Fruit fly (Drosophila melanogaster): ENCODE measurements around the gene CG11760.

CG11760 gene

dm6 chr3R:8746354-8746753 lies 27.4 kb downstream of the CG11760 start (continued):
- peak; percentile 71 for TF ChIP-seq CG8924 (tag; optimal IDR thresholded peaks at IDR 0.05)
- TF ChIP-seq pum (GFP tag; optimal IDR thresholded peaks at IDR 0.05), result no peak
- TF ChIP-seq CG11456 (GFP tag; IDR thresholded peaks at IDR 0.05), result no peak
- TF ChIP-seq kah (GFP tag; optimal IDR thresholded peaks at IDR 0.05), result no peak
- TF ChIP-seq da (GFP tag; optimal IDR thresholded peaks at IDR 0.05), result no peak
- no peak for TF ChIP-seq nerfin-1 (tag; optimal IDR thresholded peaks at IDR 0.05)
- peak; percentile 58 for TF ChIP-seq lilli (GFP tag; optimal IDR thresholded peaks at IDR 0.05)
- peak; percentile 72 for TF ChIP-seq HLH3B (GFP tag; IDR thresholded peaks at IDR 0.05)
- TF ChIP-seq CG43689 (GFP tag; IDR thresholded peaks at IDR 0.05), result 0 out of 2 replicates have a peak, but pooled peaks have one; percentile 34
- TF ChIP-seq CG7271 (tag; optimal IDR thresholded peaks at IDR 0.05), result peak; percentile 88
- TF ChIP-seq Max (GFP tag; optimal IDR thresholded peaks at IDR 0.05), result peak; percentile 65
- peak; percentile 16 for TF ChIP-seq NfI (GFP tag; optimal IDR thresholded peaks at IDR 0.05)
- TF ChIP-seq CG1024 (GFP tag; IDR thresholded peaks at IDR 0.05), result peak; percentile 42; the same call in 1 of the 2 replicates
- TF ChIP-seq pfk (GFP tag; optimal IDR thresholded peaks at IDR 0.05), result no peak
- no peak for TF ChIP-seq bigmax (GFP tag; optimal IDR thresholded peaks at IDR 0.05)
- TF ChIP-seq nau (GFP tag; optimal IDR thresholded peaks at IDR 0.05), result no peak
- TF ChIP-seq zf30C (GFP tag; optimal IDR thresholded peaks at IDR 0.05), result peak; percentile 24
- no peak for TF ChIP-seq Dfd (GFP tag; optimal IDR thresholded peaks at IDR 0.05)
- no peak for TF ChIP-seq tx (GFP tag; optimal IDR thresholded peaks at IDR 0.05)
- TF ChIP-seq NK7.1 (GFP tag; optimal IDR thresholded peaks at IDR 0.05), result peak; percentile 23
- peak; percentile 57 for TF ChIP-seq CG18599 (GFP tag; optimal IDR thresholded peaks at IDR 0.05)
- no peak for TF ChIP-seq nerfin-2 (GFP tag; IDR thresholded peaks at IDR 0.05; ENCODE audit: partially characterized antibody)
- TF ChIP-seq ewg (GFP tag; optimal IDR thresholded peaks at IDR 0.05), result peak; percentile 33
- TF ChIP-seq Sox100B (GFP tag; optimal IDR thresholded peaks at IDR 0.05), result peak; percentile 68
- TF ChIP-seq CG11504 (tag; optimal IDR thresholded peaks at IDR 0.05), result peak; percentile 79
- no peak for TF ChIP-seq CG11723 (GFP tag; optimal IDR thresholded peaks at IDR 0.05)
- TF ChIP-seq dmrt11E (tag; optimal IDR thresholded peaks at IDR 0.05), result peak; percentile 71
- peak; percentile 38 for TF ChIP-seq oc (tag; optimal IDR thresholded peaks at IDR 0.05)
- TF ChIP-seq bsh (GFP tag; optimal IDR thresholded peaks at IDR 0.05), result peak in 1 of 2 experiments; percentile 75
- TF ChIP-seq Med (GFP tag), result peak; percentile 70
- TF ChIP-seq Tbp (GFP tag; optimal IDR thresholded peaks at IDR 0.05), result no peak
- no peak for TF ChIP-seq Dref (GFP tag; IDR thresholded peaks at IDR 0.05)
- peak; percentile 66 for TF ChIP-seq CG2678 (tag; optimal IDR thresholded peaks at IDR 0.05)
- TF ChIP-seq C15 (GFP tag; IDR thresholded peaks at IDR 0.05), result no peak
- TF ChIP-seq ap (GFP tag; IDR thresholded peaks at IDR 0.05), result peak; percentile 64
- TF ChIP-seq tap (tag; optimal IDR thresholded peaks at IDR 0.05), result peak; percentile 37
- TF ChIP-seq CG6254 (GFP tag; optimal IDR thresholded peaks at IDR 0.05), result peak; percentile 20
- no peak for TF ChIP-seq chm (GFP tag; IDR thresholded peaks at IDR 0.05)
- no peak for TF ChIP-seq sd (tag; optimal IDR thresholded peaks at IDR 0.05)
- peak; percentile 66 for TF ChIP-seq az2 (GFP tag; optimal IDR thresholded peaks at IDR 0.05)
- TF ChIP-seq Atf3 (GFP tag; optimal IDR thresholded peaks at IDR 0.05), result no peak
- no peak for TF ChIP-seq CG33213 (GFP tag; optimal IDR thresholded peaks at IDR 0.05)
- no peak for TF ChIP-seq Hr39 (optimal IDR thresholded peaks at IDR 0.05)
- TF ChIP-seq CkIIα-i1 (GFP tag; IDR thresholded peaks at IDR 0.05), result no peak
- TF ChIP-seq CG15073 (GFP tag; optimal IDR thresholded peaks at IDR 0.05), result no peak
- peak; percentile 30; the same call in 1 of the 2 replicates for TF ChIP-seq ssp (GFP tag; IDR thresholded peaks at IDR 0.05)
- TF ChIP-seq Neu2 (GFP tag; optimal IDR thresholded peaks at IDR 0.05; ENCODE audit: borderline replicate concordance), result no peak
- TF ChIP-seq ftz-f1 (GFP tag; optimal IDR thresholded peaks at IDR 0.05), result no peak
- TF ChIP-seq Xbp1 (GFP tag; optimal IDR thresholded peaks at IDR 0.05), result peak; percentile 66
- TF ChIP-seq CG10321 (GFP tag; IDR thresholded peaks at IDR 0.05), result 0 out of 2 replicates have a peak, but pooled peaks have one; percentile 21
- TF ChIP-seq grn (GFP tag; optimal IDR thresholded peaks at IDR 0.05), result no peak
- no peak for TF ChIP-seq CG2199 (GFP tag; IDR thresholded peaks at IDR 0.05)
